Fruit fly (Drosophila melanogaster): Measurements from ENCODE around the gene Srr.

Srr gene

dm6 chr3R:9393542-9394025, 28.4 kb downstream of the Srr start (continued):
- TF ChIP-seq dac (GFP tag; optimal IDR thresholded peaks at IDR 0.05), result peak; percentile 84
- peak; percentile 94 for TF ChIP-seq CG9139 (GFP tag; optimal IDR thresholded peaks at IDR 0.05)
- peak; percentile 96 for TF ChIP-seq CG6276 (GFP tag; optimal IDR thresholded peaks at IDR 0.05)
- no peak for TF ChIP-seq Hr38 (GFP tag; optimal IDR thresholded peaks at IDR 0.05)
- TF ChIP-seq Hr4 (GFP tag; optimal IDR thresholded peaks at IDR 0.05), result peak; percentile 86
- TF ChIP-seq cyc (GFP tag; optimal IDR thresholded peaks at IDR 0.05), result peak; percentile 91
- peak; percentile 98 for TF ChIP-seq Ets96B (tag; optimal IDR thresholded peaks at IDR 0.05)
- peak; percentile 93 for TF ChIP-seq net (GFP tag; optimal IDR thresholded peaks at IDR 0.05)
- peak; percentile 91 for TF ChIP-seq CG8632 (GFP tag; optimal IDR thresholded peaks at IDR 0.05)
- TF ChIP-seq Met (GFP tag; optimal IDR thresholded peaks at IDR 0.05), result peak; percentile 94
- peak; percentile 96 for TF ChIP-seq CG15336 (GFP tag; IDR thresholded peaks at IDR 0.05)
- TF ChIP-seq eg (GFP tag; IDR thresholded peaks at IDR 0.05), result peak; percentile 95
- TF ChIP-seq ss (GFP tag; optimal IDR thresholded peaks at IDR 0.05), result peak; percentile 97 to 98
- TF ChIP-seq Smox (GFP tag; optimal IDR thresholded peaks at IDR 0.05), result peak; percentile 91
- TF ChIP-seq CG10631 (GFP tag; optimal IDR thresholded peaks at IDR 0.05), result peak; percentile 97
- peak; percentile 86 for TF ChIP-seq CG4318 (GFP tag; optimal IDR thresholded peaks at IDR 0.05)
- peak; percentile 95 for TF ChIP-seq CG8119 (GFP tag; IDR thresholded peaks at IDR 0.05)
- peak; percentile 95 for TF ChIP-seq CG11762 (GFP tag; optimal IDR thresholded peaks at IDR 0.05; ENCODE audit: insufficient read depth)
- TF ChIP-seq CG31627 (GFP tag; optimal IDR thresholded peaks at IDR 0.05), result peak; percentile 91
- peak; percentile 96 for TF ChIP-seq CG10669 (GFP tag; optimal IDR thresholded peaks at IDR 0.05)
- TF ChIP-seq CG6854 (GFP tag; optimal IDR thresholded peaks at IDR 0.05), result peak; percentile 90
- TF ChIP-seq CG34406 (GFP tag; optimal IDR thresholded peaks at IDR 0.05), result peak; percentile 89
- peak; percentile 95 for TF ChIP-seq Gug (GFP tag; IDR thresholded peaks at IDR 0.05)
- TF ChIP-seq fkh (GFP tag; optimal IDR thresholded peaks at IDR 0.05), result peak; percentile 93
- peak; percentile 97 for TF ChIP-seq fd59A (GFP tag; optimal IDR thresholded peaks at IDR 0.05)
- peak; percentile 91 for TF ChIP-seq lz (GFP tag; optimal IDR thresholded peaks at IDR 0.05)
- TF ChIP-seq OdsH (GFP tag; optimal IDR thresholded peaks at IDR 0.05), result peak; percentile 95
- peak; percentile 92 for TF ChIP-seq Sox102F (GFP tag; optimal IDR thresholded peaks at IDR 0.05)
- TF ChIP-seq topi (GFP tag; optimal IDR thresholded peaks at IDR 0.05), result peak; percentile 92
- peak; percentile 95 to 96 for TF ChIP-seq salr (GFP tag; optimal IDR thresholded peaks at IDR 0.05)
- peak; percentile 94 for TF ChIP-seq esn (GFP tag; optimal IDR thresholded peaks at IDR 0.05)
- TF ChIP-seq CG6808 (GFP tag; optimal IDR thresholded peaks at IDR 0.05), result peak; percentile 97
- peak; percentile 92 for TF ChIP-seq pdm3 (GFP tag; optimal IDR thresholded peaks at IDR 0.05)
- TF ChIP-seq dsx (GFP tag; optimal IDR thresholded peaks at IDR 0.05; ENCODE audit: poor library complexity, severe bottlenecking), result peak; percentile 96
- peak; percentile 89 for TF ChIP-seq vri (GFP tag; optimal IDR thresholded peaks at IDR 0.05)
- peak; percentile 91 for TF ChIP-seq Hr39 (GFP tag; optimal IDR thresholded peaks at IDR 0.05)
- peak; percentile 98 for TF ChIP-seq CG3919 (GFP tag; optimal IDR thresholded peaks at IDR 0.05)
- TF ChIP-seq fd85E (GFP tag; optimal IDR thresholded peaks at IDR 0.05), result peak; percentile 81
- peak; percentile 98 for TF ChIP-seq CG6163 (GFP tag; IDR thresholded peaks at IDR 0.05)

- TF ChIP-seq CG8632 (GFP tag; optimal IDR thresholded peaks at IDR 0.05) (no peak), fd59A (GFP tag; optimal IDR thresholded peaks at IDR 0.05) (no peak), achi (GFP tag; optimal IDR thresholded peaks at IDR 0.05) (peak; percentile 8), CG7368 (GFP tag; optimal IDR thresholded peaks at IDR 0.05) (no peak), eg (GFP tag; IDR thresholded peaks at IDR 0.05) (peak; percentile 71; the same call in 2 of the 3 replicates), CG32006 (GFP tag; optimal IDR thresholded peaks at IDR 0.05) (no peak), Lpt (GFP tag; optimal IDR thresholded peaks at IDR 0.05) (no peak), CG6854 (GFP tag; optimal IDR thresholded peaks at IDR 0.05) (peak; percentile 83), pdm3 (GFP tag; optimal IDR thresholded peaks at IDR 0.05) (no peak), Eip93F (GFP tag; optimal IDR thresholded peaks at IDR 0.05) (no peak), Hr38 (GFP tag; optimal IDR thresholded peaks at IDR 0.05) (no peak), spab (GFP tag; optimal IDR thresholded peaks at IDR 0.05) (peak; percentile 16), CG31627 (GFP tag; optimal IDR thresholded peaks at IDR 0.05) (no peak), CG10669 (GFP tag; optimal IDR thresholded peaks at IDR 0.05) (no peak), Sox15 (GFP tag; optimal IDR thresholded peaks at IDR 0.05) (no peak), OdsH (GFP tag; optimal IDR thresholded peaks at IDR 0.05) (no peak), fd85E (GFP tag; optimal IDR thresholded peaks at IDR 0.05) (no peak), acj6 (GFP tag; optimal IDR thresholded peaks at IDR 0.05) (no peak), Eip75B (GFP tag; optimal IDR thresholded peaks at IDR 0.05) (peak; percentile 5), Hr4 (GFP tag; optimal IDR thresholded peaks at IDR 0.05) (peak; percentile 28), CG11294 (GFP tag; IDR thresholded peaks at IDR 0.05) (no peak), CG11762 (GFP tag; optimal IDR thresholded peaks at IDR 0.05; ENCODE audit: insufficient read depth) (no peak)
Observed at dm6 chr3R:9394385-9395042, 29.3 kb downstream of the Srr start, which contains the start of gene FER. Gene FER (minus strand): TSS chr3R:9394546.

Measured in whole organism, prepupa.